Fruit fly (Drosophila melanogaster): ENCODE data around the gene ncm.

Gene ncm

dm6 chr2L:18477455-18477854 lies 28.7 kb upstream of the ncm start (continued):
- TF ChIP-seq CG1233 (GFP tag; optimal IDR thresholded peaks at IDR 0.05) (peak; percentile 84), lola (GFP tag; optimal IDR thresholded peaks at IDR 0.05) (peak in 1 of 3 experiments; percentile 95), Neu2 (GFP tag; optimal IDR thresholded peaks at IDR 0.05; ENCODE audit: borderline replicate concordance) (no peak), fd3F (GFP tag; optimal IDR thresholded peaks at IDR 0.05) (no peak), CG14014 (GFP tag; IDR thresholded peaks at IDR 0.05) (peak; percentile 89), tx (GFP tag; optimal IDR thresholded peaks at IDR 0.05) (peak; percentile 33), sna (GFP tag; IDR thresholded peaks at IDR 0.05; ENCODE audit: partially characterized antibody) (no peak), CG10462 (GFP tag; optimal IDR thresholded peaks at IDR 0.05) (peak; percentile 75), chm (GFP tag; IDR thresholded peaks at IDR 0.05) (no peak), CHES-1-like (GFP tag; optimal IDR thresholded peaks at IDR 0.05) (no peak), unc-4 (GFP tag; IDR thresholded peaks at IDR 0.05; ENCODE audit: partially characterized antibody) (no peak), CG6765 (GFP tag; optimal IDR thresholded peaks at IDR 0.05) (peak; percentile 27), CG42726 (GFP tag; IDR thresholded peaks at IDR 0.05; ENCODE audit: partially characterized antibody) (no peak), Lhr (GFP tag; optimal IDR thresholded peaks at IDR 0.05) (peak; percentile 78), fd64A (GFP tag; optimal IDR thresholded peaks at IDR 0.05) (peak; percentile 83), bsh (GFP tag; optimal IDR thresholded peaks at IDR 0.05) (peak; percentile 8 to 97), Dip3 (GFP tag; optimal IDR thresholded peaks at IDR 0.05) (peak; percentile 28), Bgb (GFP tag; IDR thresholded peaks at IDR 0.05; ENCODE audit: partially characterized antibody) (no peak), chinmo (GFP tag; IDR thresholded peaks at IDR 0.05; ENCODE audit: partially characterized antibody) (no peak), vfl (GFP tag; optimal IDR thresholded peaks at IDR 0.05) (no peak), gcm2 (GFP tag; optimal IDR thresholded peaks at IDR 0.05) (no peak), Optix (GFP tag; IDR thresholded peaks at IDR 0.05) (0 out of 3 replicates have a peak, but pooled peaks have one; percentile 34), CG34224 (GFP tag; IDR thresholded peaks at IDR 0.05; ENCODE audit: partially characterized antibody) (no peak), CG33557 (GFP tag; optimal IDR thresholded peaks at IDR 0.05) (peak; percentile 94), Gug (GFP tag; IDR thresholded peaks at IDR 0.05) (peak; percentile 80), CG1603 (tag; optimal IDR thresholded peaks at IDR 0.05) (peak; percentile 65), CG4707 (GFP tag; optimal IDR thresholded peaks at IDR 0.05) (peak; percentile 86), esg (GFP tag; conservative IDR thresholded peaks at IDR 0.05) (peak; percentile 88), CTCF (GFP tag; optimal IDR thresholded peaks at IDR 0.05) (peak; percentile 43), CG18764 (GFP tag; optimal IDR thresholded peaks at IDR 0.05) (peak; percentile 80), unpg (GFP tag; optimal IDR thresholded peaks at IDR 0.05) (peak; percentile 95), Spps (tag; optimal IDR thresholded peaks at IDR 0.05) (peak; percentile 94), Stat92E (GFP tag; optimal IDR thresholded peaks at IDR 0.05) (peak in 1 of 3 experiments; percentile 98), ase (GFP tag; IDR thresholded peaks at IDR 0.05) (peak; percentile 90), CG3838 (GFP tag; optimal IDR thresholded peaks at IDR 0.05) (peak; percentile 48), dmrt99B (tag; optimal IDR thresholded peaks at IDR 0.05) (peak; percentile 94), jigr1 (GFP tag; IDR thresholded peaks at IDR 0.05) (no peak; the same call in 2 of the 3 replicates), fd102C (GFP tag; optimal IDR thresholded peaks at IDR 0.05) (peak; percentile 9), rib (GFP tag; IDR thresholded peaks at IDR 0.05) (peak; percentile 78; the same call in 1 of the 2 replicates), E2f1 (GFP tag; IDR thresholded peaks at IDR 0.05) (peak; percentile 91), HmgZ (tag; optimal IDR thresholded peaks at IDR 0.05) (no peak), Ssrp (tag; optimal IDR thresholded peaks at IDR 0.05) (peak; percentile 92), CG18476 (GFP tag; optimal IDR thresholded peaks at IDR 0.05) (peak; percentile 67), Lim3 (GFP tag; IDR thresholded peaks at IDR 0.05) (no peak), Doc2 (GFP tag; IDR thresholded peaks at IDR 0.05) (no peak), H15 (GFP tag; IDR thresholded peaks at IDR 0.05) (peak; percentile 91), lbe (GFP tag; optimal IDR thresholded peaks at IDR 0.05) (peak; percentile 59), CG6272 (GFP tag; IDR thresholded peaks at IDR 0.05) (peak; percentile 89), Adf1 (GFP tag; IDR thresholded peaks at IDR 0.05) (0 out of 2 replicates have a peak, but pooled peaks have one; percentile 24), Dfd (GFP tag; optimal IDR thresholded peaks at IDR 0.05) (no peak)

Measured in whole organism, embryonic.